Worm (Caenorhabditis elegans) whole organism, mixed stage, embryonic: Measurements from ENCODE around the gene srh-109.

Experiments used
- ceh-39 ChIP-seq: fragments of 150-350 bp; optimal IDR thresholded peaks from 2 replicates; lab custom pipeline; 2014; ENCODE audit warnings: missing biosample characterization, missing genetic modification characterization
- ceh-43 ChIP-seq: fragments of 200-800 bp; sonication (Bioruptor generic); optimal IDR thresholded peaks from 2 replicates; lab custom pipeline; 2018; ENCODE audit warnings: mild to moderate bottlenecking, missing genetic modification characterization, moderate library complexity, missing compliant biosample characterization
- cnd-1 ChIP-seq: fragments of 200-800 bp; sonication (Bioruptor generic); optimal IDR thresholded peaks from 2 replicates; lab custom pipeline; 2018; ENCODE audit warnings: mild to moderate bottlenecking, missing genetic modification characterization, missing compliant biosample characterization
- elt-3 ChIP-seq: fragments of 150-350 bp; optimal IDR thresholded peaks from 2 replicates; lab custom pipeline; 2014; ENCODE audit warnings: missing biosample characterization, missing genetic modification characterization
- ham-2 ChIP-seq: fragments of 200-800 bp; sonication (Bioruptor generic); optimal IDR thresholded peaks from 2 replicates; lab custom pipeline; 2018; ENCODE audit warnings: mild to moderate bottlenecking, missing genetic modification characterization, missing compliant biosample characterization
- lsy-2 ChIP-seq: fragments of 150-350 bp; optimal IDR thresholded peaks from 2 replicates; lab custom pipeline; 2014; ENCODE audit warnings: missing biosample characterization, missing genetic modification characterization
- mab-5 ChIP-seq: fragments of 150-350 bp; optimal IDR thresholded peaks from 2 replicates; lab custom pipeline; 2014; ENCODE audit warnings: missing biosample characterization, missing genetic modification characterization
- mep-1 ChIP-seq: fragments of 150-350 bp; optimal IDR thresholded peaks from 2 replicates; lab custom pipeline; 2017; ENCODE audit warnings: missing biosample characterization, missing genetic modification reagents, missing genetic modification characterization, inconsistent platforms
- nhr-28 ChIP-seq: fragments of 150-350 bp; optimal IDR thresholded peaks from 2 replicates; lab custom pipeline; 2014; ENCODE audit warnings: missing biosample characterization, missing genetic modification characterization
- nhr-76 ChIP-seq: sonication (generic microtip); optimal IDR thresholded peaks from 2 replicates; lab custom pipeline; 2017; ENCODE audit warnings: missing biosample characterization, missing genetic modification characterization
- pha-4 ChIP-seq: fragments of 150-350 bp; optimal IDR thresholded peaks from 2 replicates; lab custom pipeline; 2018; ENCODE audit warnings: missing biosample characterization, missing genetic modification reagents, missing genetic modification characterization
- snpc-4 ChIP-seq: fragments of 150-350 bp; optimal IDR thresholded peaks from 2 replicates; lab custom pipeline; 2014; ENCODE audit warnings: missing biosample characterization, missing genetic modification characterization
- sptf-1 ChIP-seq: sonication (generic microtip); optimal IDR thresholded peaks from 2 replicates; lab custom pipeline; 2017; ENCODE audit warnings: mild to moderate bottlenecking, missing genetic modification characterization, moderate library complexity, missing compliant biosample characterization
- ztf-11 ChIP-seq: fragments of 150-350 bp; optimal IDR thresholded peaks from 2 replicates; lab custom pipeline; 2014; ENCODE audit warnings: missing biosample characterization, missing genetic modification characterization

DNA sequence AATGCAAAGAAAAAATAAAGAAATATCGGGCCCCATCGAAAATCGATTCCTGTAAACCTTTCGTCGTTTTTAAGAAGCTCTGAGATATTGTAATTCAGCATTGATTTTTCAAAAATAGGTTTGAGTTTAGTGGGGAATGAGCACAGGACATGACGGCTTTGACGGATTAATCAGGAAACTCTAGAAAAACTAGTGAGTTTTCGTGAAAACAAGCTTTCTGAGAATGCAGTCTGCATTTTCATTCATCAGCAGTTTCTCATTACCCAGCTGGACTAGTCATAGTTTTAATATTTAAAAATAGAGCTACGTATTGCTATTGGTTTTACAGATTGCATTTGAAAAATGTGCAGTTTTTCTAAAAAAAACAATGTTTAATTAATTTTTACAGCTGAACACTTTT lies 28.0 kb downstream of the srh-109 start, which contains the start of gene srz-47:
- TF ChIP-seq lsy-2 (tag; lab: Kevin White, UChicago) (no peak), pha-4 (no peak), ham-2 (GFP tag; lab: Kevin White, UChicago) (no peak), ztf-11 (tag; lab: Kevin White, UChicago) (no peak), snpc-4 (tag; lab: Kevin White, UChicago) (no peak), ceh-43 (GFP tag; lab: Kevin White, UChicago) (no peak), mab-5 (no peak), sptf-1 (tag; lab: Kevin White, UChicago) (no peak), mep-1 (no peak), nhr-28 (tag; lab: Kevin White, UChicago) (no peak), nhr-76 (tag; lab: Kevin White, UChicago) (no peak), elt-3 (tag; lab: Kevin White, UChicago) (no peak), ceh-39 (tag; lab: Kevin White, UChicago) (no peak), cnd-1 (tag; lab: Kevin White, UChicago) (no peak)
